Fruit fly (Drosophila melanogaster) whole organism, embryonic: Measurements from ENCODE around the gene Tom70.
A peak's percentile ranks its signal among the peaks of the same experiment; 100 is the strongest.

ENCODE experiments used
- Bgb ChIP-seq: fragments of 200-800 bp; sonication (Bioruptor generic); IDR thresholded peaks from 2 replicates; pipeline ENCODE4 v1.3.6; 2022; ENCODE audit warnings: missing biosample characterization, missing genetic modification characterization; ENCODE audit not compliant: partially characterized antibody
- CG10959 ChIP-seq: fragments of 200-800 bp; sonication (Bioruptor generic); IDR thresholded peaks from 2 replicates; pipeline ENCODE4 v1.3.6; 2022; ENCODE audit warnings: missing biosample characterization, missing genetic modification characterization
- CG11695 ChIP-seq: fragments of 200-800 bp; sonication (Bioruptor generic); IDR thresholded peaks from 3 replicates; pipeline ENCODE4 v1.3.6; 2022; ENCODE audit warnings: missing biosample characterization, missing genetic modification characterization
- CG12744 ChIP-seq: fragments of 200-800 bp; sonication (Bioruptor generic); optimal IDR thresholded peaks from 2 replicates; lab custom pipeline; 2016; ENCODE audit warnings: missing biosample characterization, missing genetic modification characterization
- CG14667 ChIP-seq: fragments of 200-800 bp; sonication (Bioruptor generic); IDR thresholded peaks from 2 replicates; pipeline ENCODE4 v1.3.6; 2022; ENCODE audit warnings: missing biosample characterization, missing genetic modification characterization
- CG14965 ChIP-seq: fragments of 200-800 bp; sonication (Bioruptor generic); optimal IDR thresholded peaks from 2 replicates; lab custom pipeline; 2016; ENCODE audit warnings: missing biosample characterization, missing genetic modification characterization, borderline replicate concordance
- CG15601 ChIP-seq: fragments of 200-800 bp; sonication (Bioruptor generic); optimal IDR thresholded peaks from 3 replicates; lab custom pipeline; 2019; ENCODE audit warnings: missing biosample characterization, mild to moderate bottlenecking, missing genetic modification characterization, moderate library complexity
- CG16813 ChIP-seq: fragments of 200-800 bp; sonication (Bioruptor generic); IDR thresholded peaks from 3 replicates; pipeline ENCODE4 v1.3.6; 2022; ENCODE audit warnings: missing biosample characterization, missing genetic modification characterization; ENCODE audit not compliant: partially characterized antibody
- CG17385 ChIP-seq: fragments of 200-800 bp; sonication (Bioruptor generic); optimal IDR thresholded peaks from 3 replicates; lab custom pipeline; 2018; ENCODE audit warnings: missing biosample characterization, mild to moderate bottlenecking, missing genetic modification characterization
- CG2129 ChIP-seq: fragments of 200-800 bp; sonication (Bioruptor generic); IDR thresholded peaks from 2 replicates; pipeline ENCODE4 v1.3.6; 2022; ENCODE audit warnings: missing biosample characterization, missing genetic modification characterization; ENCODE audit not compliant: partially characterized antibody
- CG3065 ChIP-seq: fragments of 200-800 bp; sonication (Bioruptor generic); optimal IDR thresholded peaks from 2 replicates; lab custom pipeline; 2016; ENCODE audit warnings: missing biosample characterization, missing genetic modification characterization
- CG3163 ChIP-seq: fragments of 200-800 bp; sonication (Bioruptor generic); optimal IDR thresholded peaks from 3 replicates; lab custom pipeline; 2016; ENCODE audit warnings: missing biosample characterization, missing genetic modification characterization
- CG33213 ChIP-seq: fragments of 200-800 bp; sonication (Bioruptor generic); optimal IDR thresholded peaks from 3 replicates; lab custom pipeline; 2016; ENCODE audit warnings: missing biosample characterization, missing genetic modification characterization
- CG33557 ChIP-seq: fragments of 200-800 bp; sonication (Bioruptor generic); optimal IDR thresholded peaks from 2 replicates; lab custom pipeline; 2019; ENCODE audit warnings: missing biosample characterization, mild to moderate bottlenecking, missing genetic modification characterization, moderate library complexity
- CG3838 ChIP-seq: fragments of 200-800 bp; sonication (Bioruptor generic); optimal IDR thresholded peaks from 3 replicates; lab custom pipeline; 2016; ENCODE audit warnings: missing biosample characterization, missing genetic modification characterization
- CG4730 ChIP-seq: fragments of 200-800 bp; sonication (Bioruptor generic); IDR thresholded peaks from 2 replicates; pipeline ENCODE4 v1.3.6; 2022; ENCODE audit warnings: missing biosample characterization, missing genetic modification characterization
- CG7786 ChIP-seq: fragments of 200-800 bp; sonication (Bioruptor generic); optimal IDR thresholded peaks from 2 replicates; lab custom pipeline; 2016; ENCODE audit warnings: missing biosample characterization, missing genetic modification characterization
- CG9215 ChIP-seq: fragments of 200-800 bp; sonication (Bioruptor generic); IDR thresholded peaks from 2 replicates; pipeline ENCODE4 v1.3.6; 2022; ENCODE audit warnings: missing biosample characterization, missing genetic modification characterization
- CG9876 ChIP-seq: fragments of 200-800 bp; sonication (Bioruptor generic); optimal IDR thresholded peaks from 2 replicates; lab custom pipeline; 2016; ENCODE audit warnings: missing biosample characterization, missing genetic modification characterization
- CkIIα-i1 ChIP-seq: fragments of 200-800 bp; sonication (Bioruptor generic); IDR thresholded peaks from 2 replicates; pipeline ENCODE4 v1.3.6; 2022; ENCODE audit warnings: missing biosample characterization, missing genetic modification characterization
- Doc2 ChIP-seq: fragments of 200-800 bp; sonication (Bioruptor generic); IDR thresholded peaks from 2 replicates; pipeline ENCODE4 v1.3.6; 2022; ENCODE audit warnings: missing biosample characterization, missing genetic modification characterization
- Ets65A ChIP-seq: fragments of 200-800 bp; sonication (Bioruptor generic); peaks from one replicate; lab custom pipeline; 2016; ENCODE audit warnings: missing biosample characterization, missing genetic modification characterization
- Hey ChIP-seq: fragments of 200-800 bp; sonication (Bioruptor generic); optimal IDR thresholded peaks from 3 replicates; lab custom pipeline; 2018; ENCODE audit warnings: missing biosample characterization, mild to moderate bottlenecking, missing genetic modification characterization
- Neu2 ChIP-seq: fragments of 200-800 bp; sonication (Bioruptor generic); optimal IDR thresholded peaks from 3 replicates; lab custom pipeline; 2016; ENCODE audit warnings: missing biosample characterization, missing genetic modification characterization, borderline replicate concordance
- Nf-YC ChIP-seq: fragments of 200-800 bp; optimal IDR thresholded peaks from 3 replicates; lab custom pipeline; 2019; ENCODE audit warnings: missing biosample characterization, mild to moderate bottlenecking, missing genetic modification characterization, moderate library complexity
- PHDP ChIP-seq: fragments of 200-800 bp; sonication (Bioruptor generic); optimal IDR thresholded peaks from 3 replicates; lab custom pipeline; 2018; ENCODE audit warnings: missing biosample characterization, mild to moderate bottlenecking, missing genetic modification characterization, moderate library complexity
- Sry-δ ChIP-seq: fragments of 200-800 bp; sonication (Bioruptor generic); optimal IDR thresholded peaks from 2 replicates; lab custom pipeline; 2016; ENCODE audit warnings: missing biosample characterization, missing genetic modification characterization
- Tbp ChIP-seq: fragments of >200 bp; optimal IDR thresholded peaks from 2 replicates; lab custom pipeline; 2018; ENCODE audit warnings: missing biosample characterization, missing genetic modification characterization
- Xbp1 ChIP-seq: fragments of 200-800 bp; sonication (Bioruptor generic); optimal IDR thresholded peaks from 3 replicates; lab custom pipeline; 2016; ENCODE audit warnings: missing biosample characterization, mild to moderate bottlenecking, missing genetic modification characterization
- YL-1 ChIP-seq: fragments of 200-800 bp; sonication (Bioruptor generic); optimal IDR thresholded peaks from 3 replicates; lab custom pipeline; 2017; ENCODE audit warnings: missing biosample characterization, mild to moderate bottlenecking, missing genetic modification characterization
- br ChIP-seq: fragments of >200 bp; optimal IDR thresholded peaks from 2 replicates; lab custom pipeline; 2017
- crol ChIP-seq: fragments of 200-800 bp; sonication (Bioruptor generic); IDR thresholded peaks from 2 replicates; pipeline ENCODE4 v1.3.6; 2022; ENCODE audit warnings: missing biosample characterization, missing genetic modification characterization
- crp ChIP-seq, 2 experiments: fragments of 200-800 bp; sonication (Bioruptor generic); optimal IDR thresholded peaks; 2 replicates in 1 of 2; 3 replicates in 1 of 2; lab custom pipeline; 2017; ENCODE audit warnings: missing biosample characterization in 2 of 2, missing genetic modification characterization in 2 of 2, mild to moderate bottlenecking in 1 of 2, moderate library complexity in 1 of 2
- dan ChIP-seq: fragments of 200-800 bp; sonication (Bioruptor generic); IDR thresholded peaks from 2 replicates; pipeline ENCODE4 v1.3.6; 2022; ENCODE audit warnings: missing biosample characterization, missing genetic modification characterization
- danr ChIP-seq: fragments of 200-800 bp; sonication (Bioruptor generic); IDR thresholded peaks from 2 replicates; pipeline ENCODE4 v1.3.6; 2022; ENCODE audit warnings: missing biosample characterization, missing genetic modification characterization
- gce ChIP-seq: fragments of 200-800 bp; sonication (Bioruptor generic); IDR thresholded peaks from 3 replicates; pipeline ENCODE4 v1.3.6; 2022; ENCODE audit warnings: missing biosample characterization, missing genetic modification characterization
- gt ChIP-seq: fragments of 200-800 bp; sonication (Bioruptor generic); IDR thresholded peaks from 2 replicates; pipeline ENCODE4 v1.3.6; 2022; ENCODE audit warnings: missing biosample characterization, missing genetic modification characterization
- kah ChIP-seq: fragments of 200-800 bp; sonication (Bioruptor generic); optimal IDR thresholded peaks from 2 replicates; lab custom pipeline; 2018; ENCODE audit warnings: missing biosample characterization, mild to moderate bottlenecking, missing genetic modification characterization
- lov ChIP-seq, 2 experiments: fragments of 200-800 bp in 1 of 2; fragments of >200 bp in 1 of 2; sonication (Bioruptor generic) in 1 of 2; IDR thresholded peaks in 1 of 2; optimal IDR thresholded peaks in 1 of 2; 2 replicates in 1 of 2; 3 replicates in 1 of 2; pipeline versions ENCODE4 v1.3.6 to Lab custom; 2017 to 2022; ENCODE audit warnings: missing biosample characterization in 1 of 2, missing genetic modification characterization in 1 of 2
- onecut ChIP-seq: fragments of 200-800 bp; sonication (Bioruptor generic); IDR thresholded peaks from 2 replicates; pipeline ENCODE4 v1.3.6; 2022; ENCODE audit warnings: missing biosample characterization, missing genetic modification characterization
- prd ChIP-seq, 3 experiments: fragments of >200 bp in 2 of 3; fragments of 200-800 bp in 1 of 3; sonication (Bioruptor generic) in 1 of 3; optimal IDR thresholded peaks in 2 of 3; IDR thresholded peaks in 1 of 3; 2 replicates in 2 of 3; 3 replicates in 1 of 3; pipeline versions ENCODE4 v1.3.6 to Lab custom; 2017 to 2022; ENCODE audit warnings: missing biosample characterization in 1 of 3, missing genetic modification characterization in 1 of 3
- repo ChIP-seq: fragments of 200-800 bp; sonication (Bioruptor generic); optimal IDR thresholded peaks from 2 replicates; lab custom pipeline; 2016; ENCODE audit warnings: missing biosample characterization, missing genetic modification characterization
- sd ChIP-seq: fragments of 200-800 bp; sonication (Bioruptor generic); optimal IDR thresholded peaks from 3 replicates; lab custom pipeline; 2018; ENCODE audit warnings: missing biosample characterization, mild to moderate bottlenecking, missing genetic modification characterization, moderate library complexity
- sug ChIP-seq: fragments of 200-800 bp; optimal IDR thresholded peaks from 2 replicates; lab custom pipeline; 2019; ENCODE audit warnings: missing biosample characterization, mild to moderate bottlenecking, missing genetic modification characterization, moderate library complexity
- tap ChIP-seq: fragments of 200-800 bp; optimal IDR thresholded peaks from 3 replicates; lab custom pipeline; 2019; ENCODE audit warnings: missing biosample characterization, mild to moderate bottlenecking, missing genetic modification characterization, moderate library complexity
- tll ChIP-seq, 2 experiments: fragments of 200-800 bp in 1 of 2; fragments of >200 bp in 1 of 2; sonication (Bioruptor generic) in 1 of 2; optimal IDR thresholded peaks; 2 replicates each; lab custom pipeline; 2017 to 2019; ENCODE audit warnings: missing biosample characterization in 2 of 2, missing genetic modification characterization in 2 of 2, mild to moderate bottlenecking in 1 of 2, moderate library complexity in 1 of 2
- vfl ChIP-seq: fragments of 200-800 bp; sonication (Bioruptor generic); optimal IDR thresholded peaks from 2 replicates; lab custom pipeline; 2016; ENCODE audit warnings: missing biosample characterization, missing genetic modification characterization
- vnd ChIP-seq: fragments of 200-800 bp; sonication (Bioruptor generic); IDR thresholded peaks from 3 replicates; pipeline ENCODE4 v1.3.6; 2022; ENCODE audit warnings: missing biosample characterization, missing genetic modification characterization; ENCODE audit not compliant: partially characterized antibody
- yki ChIP-seq: fragments of >200 bp; optimal IDR thresholded peaks from 3 replicates; lab custom pipeline; 2018

The Tom70 gene

DNA sequence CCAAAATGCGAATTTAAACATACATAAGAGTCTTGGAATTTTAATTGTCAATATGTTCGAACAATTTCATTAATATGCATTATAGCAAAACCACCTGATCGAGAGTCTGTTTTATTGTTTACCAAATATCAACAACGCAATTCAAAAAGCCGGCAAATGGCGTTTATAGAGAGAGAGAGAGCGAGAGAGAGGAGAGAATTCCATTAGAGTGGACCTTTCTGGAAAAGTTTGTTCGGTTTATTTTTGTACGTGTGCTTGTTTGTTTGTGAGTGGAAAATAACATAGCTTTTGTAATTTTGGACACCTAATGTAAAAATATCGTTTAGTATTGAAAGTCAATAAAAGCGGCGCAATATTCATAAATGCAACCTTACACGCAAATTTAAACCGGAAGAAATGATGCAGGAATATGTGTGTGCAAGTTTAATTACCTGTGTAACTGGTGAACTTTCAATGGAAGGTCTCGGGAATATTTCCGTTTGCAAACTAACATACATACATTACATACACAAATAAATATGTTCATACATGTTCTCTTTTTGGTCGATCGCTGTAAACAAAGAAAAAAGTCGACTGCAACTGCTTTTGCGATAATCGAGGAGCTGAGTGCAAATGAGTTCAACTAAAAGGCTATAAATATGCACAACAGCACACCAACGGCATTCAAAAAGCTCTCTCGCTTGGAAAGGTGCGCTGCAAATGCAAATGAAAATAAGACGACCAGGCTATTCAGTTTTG is 6.5 kb upstream of the Tom70 start, which contains the start of gene CG6785:
Gene CG6785 (minus strand): TSS at position 588 of the 738 bp plus-strand sequence.
- TF ChIP-seq CG3065 (GFP tag; lab: Kevin White, UChicago) (peak; percentile 50), prd (optimal IDR thresholded peaks at IDR 0.05; lab: Kevin White, UChicago) (no peak), prd (GFP tag; IDR thresholded peaks at IDR 0.05; lab: Robert Waterston, UW) (peak; percentile 55; the same call in 2 of the 3 replicates), vfl (GFP tag; lab: Kevin White, UChicago) (peak; percentile 31), CG16813 (GFP tag; lab: Robert Waterston, UW) (no peak), YL-1 (peak; percentile 92), CG4730 (GFP tag; lab: Robert Waterston, UW) (no peak), CG15601 (peak; percentile 92), crp (GFP tag; optimal IDR thresholded peaks at IDR 0.05; lab: Kevin White, UChicago) (peak in 1 of 2 experiments; percentile 50), dan (GFP tag; lab: Robert Waterston, UW) (no peak), gt (GFP tag; lab: Robert Waterston, UW) (no peak), Nf-YC (peak; percentile 57), sug (peak; percentile 57), onecut (GFP tag; lab: Robert Waterston, UW) (peak; percentile 74), lov (optimal IDR thresholded peaks at IDR 0.05; lab: Kevin White, UChicago) (no peak), lov (GFP tag; IDR thresholded peaks at IDR 0.05; lab: Robert Waterston, UW) (no peak), Doc2 (GFP tag; lab: Robert Waterston, UW) (no peak), br (no peak), CG12744 (GFP tag; lab: Kevin White, UChicago) (peak; percentile 88), Neu2 (no peak), sd (tag; lab: Kevin White, UChicago) (peak; percentile 97), Sry-δ (GFP tag; lab: Kevin White, UChicago) (peak; percentile 33), Ets65A (GFP tag; lab: Kevin White, UChicago) (no peak), Xbp1 (peak; percentile 51), Bgb (GFP tag; lab: Robert Waterston, UW) (0 out of 2 replicates have a peak, but pooled peaks have one; percentile 5), vnd (GFP tag; lab: Robert Waterston, UW) (no peak), CG7786 (GFP tag; lab: Kevin White, UChicago) (peak; percentile 69), yki (lab: Kevin White, UChicago) (no peak), Tbp (GFP tag; lab: Kevin White, UChicago) (no peak), CG3163 (GFP tag; lab: Kevin White, UChicago) (peak; percentile 72), Hey (tag; lab: Kevin White, UChicago) (peak; percentile 86), CG11695 (GFP tag; lab: Robert Waterston, UW) (peak; percentile 71), CkIIα-i1 (GFP tag; lab: Robert Waterston, UW) (no peak), CG9215 (GFP tag; lab: Robert Waterston, UW) (no peak), CG9876 (GFP tag; lab: Kevin White, UChicago) (peak; percentile 63), CG10959 (0 out of 2 replicates have a peak, but pooled peaks have one; percentile 11), PHDP (tag; lab: Kevin White, UChicago) (peak; percentile 89), CG33213 (GFP tag; lab: Kevin White, UChicago) (peak; percentile 86), tap (tag; lab: Kevin White, UChicago) (peak; percentile 76), danr (GFP tag; lab: Robert Waterston, UW) (no peak), gce (GFP tag; lab: Robert Waterston, UW) (peak; percentile 68; the same call in 1 of the 3 replicates), CG17385 (GFP tag; lab: Kevin White, UChicago) (peak; percentile 83), CG14667 (no peak), tll (GFP tag; optimal IDR thresholded peaks at IDR 0.05; lab: Kevin White, UChicago) (no peak), CG33557 (GFP tag; lab: Kevin White, UChicago) (peak; percentile 91), repo (GFP tag; lab: Kevin White, UChicago) (peak; percentile 81), CG2129 (no peak), CG14965 (GFP tag; lab: Kevin White, UChicago) (peak; percentile 78), crol (GFP tag; lab: Robert Waterston, UW) (no peak), CG3838 (GFP tag; lab: Kevin White, UChicago) (peak; percentile 45), kah (GFP tag; lab: Kevin White, UChicago) (peak; percentile 97)
